Worm (Caenorhabditis elegans) whole organism, young adult: Measurements from ENCODE around the gene ZK1127.4.

ENCODE experiments used
- F57A8.1 ChIP-seq: fragments of 200-800 bp; sonication (Bioruptor generic); optimal IDR thresholded peaks from 2 replicates; lab custom pipeline; 2018; ENCODE audit warnings: mild to moderate bottlenecking, missing genetic modification characterization, moderate library complexity, missing compliant biosample characterization
- aptf-3 ChIP-seq: fragments of 200-800 bp; sonication (Bioruptor generic); IDR thresholded peaks from 2 replicates; pipeline ENCODE4 v1.3.6; 2022; ENCODE audit warnings: missing genetic modification characterization, missing compliant biosample characterization
- fkh-3 ChIP-seq: sonication (generic microtip); optimal IDR thresholded peaks from 2 replicates; lab custom pipeline; 2016; ENCODE audit warnings: mild to moderate bottlenecking, missing genetic modification characterization, missing compliant biosample characterization
- him-1 ChIP-seq: sonication (generic microtip); optimal IDR thresholded peaks from 2 replicates; lab custom pipeline; 2016; ENCODE audit warnings: missing genotype, missing genetic modification reagents, missing genetic modification characterization, missing compliant biosample characterization
- madf-8 ChIP-seq: fragments of 200-800 bp; sonication (Bioruptor generic); conservative IDR thresholded peaks from 2 replicates; pipeline ENCODE4 v1.3.6; 2022; ENCODE audit warnings: missing genetic modification reagents, missing genetic modification characterization, missing compliant biosample characterization

- TF ChIP-seq F57A8.1 (GFP tag; lab: Kevin White, UChicago) (no peak), fkh-3 (tag; lab: Kevin White, UChicago) (no peak), him-1 (tag; lab: Kevin White, UChicago) (no peak), madf-8 (GFP tag; lab: Robert Waterston, UW) (no peak), aptf-3 (no peak)
Measured at ce11 chrII:7061730-7062129, 8.0 kb downstream of the ZK1127.4 start, which contains the start of gene acs-6.
